Worm (Caenorhabditis elegans): ENCODE measurements around the gene lsm-7.
A peak's percentile ranks its signal among the peaks of the same experiment; 100 is the strongest.

The lsm-7 gene

ce11 chrIV:10935336-10935735 is 2.0 kb downstream of the lsm-7 start (continued):
- TF ChIP-seq madf-5 (GFP tag; IDR thresholded peaks at IDR 0.05) (no peak), dve-1 (tag; optimal IDR thresholded peaks at IDR 0.05; ENCODE audit: insufficient read depth) (peak; percentile 79), ceh-82 (tag; optimal IDR thresholded peaks at IDR 0.05) (no peak), zfp-3 (GFP tag; conservative IDR thresholded peaks at IDR 0.05) (peak; percentile 50; the same call in 1 of the 2 replicates), nhr-42 (GFP tag; IDR thresholded peaks at IDR 0.05) (no peak), set-16 (GFP tag; IDR thresholded peaks at IDR 0.05) (peak; percentile 49), mdl-1 (tag; optimal IDR thresholded peaks at IDR 0.05) (peak; percentile 52 to 88), ces-1 (GFP tag; optimal IDR thresholded peaks at IDR 0.05) (no peak), nhr-10 (tag; optimal IDR thresholded peaks at IDR 0.05) (no peak), ztf-7 (tag; optimal IDR thresholded peaks at IDR 0.05) (no peak), T20F7.1 (GFP tag; optimal IDR thresholded peaks at IDR 0.05) (peak; percentile 78), Y75B8A.6 (GFP tag; IDR thresholded peaks at IDR 0.05) (no peak), hlh-30 (tag; optimal IDR thresholded peaks at IDR 0.05; ENCODE audit: insufficient read depth) (peak; percentile 100), dmd-9 (GFP tag; IDR thresholded peaks at IDR 0.05) (no peak), zip-11 (GFP tag; IDR thresholded peaks at IDR 0.05) (no peak), php-3 (GFP tag; IDR thresholded peaks at IDR 0.05) (peak; percentile 44; the same call in 1 of the 2 replicates), nhr-77 (tag; optimal IDR thresholded peaks at IDR 0.05) (peak; percentile 75), mxl-2 (GFP tag; conservative IDR thresholded peaks at IDR 0.05) (peak; percentile 91), aha-1 (tag) (peak; percentile 75), saeg-2 (GFP tag; IDR thresholded peaks at IDR 0.05) (no peak), aly-2 (tag; optimal IDR thresholded peaks at IDR 0.05) (no peak), sdz-12 (GFP tag; optimal IDR thresholded peaks at IDR 0.05) (no peak), tra-1 (GFP tag; IDR thresholded peaks at IDR 0.05) (peak; percentile 84), dmd-8 (GFP tag; IDR thresholded peaks at IDR 0.05) (no peak), F37D6.2 (tag; optimal IDR thresholded peaks at IDR 0.05) (peak; percentile 63), daf-19 (GFP tag; conservative IDR thresholded peaks at IDR 0.05) (no peak), rbr-2 (tag; optimal IDR thresholded peaks at IDR 0.05) (no peak), ceh-28 (tag; optimal IDR thresholded peaks at IDR 0.05) (peak; percentile 59), F49E8.2 (tag; optimal IDR thresholded peaks at IDR 0.05; ENCODE audit: borderline replicate concordance) (no peak), nhr-111 (GFP tag; optimal IDR thresholded peaks at IDR 0.05) (no peak), vab-7 (GFP tag; IDR thresholded peaks at IDR 0.05) (peak; percentile 54), R02D3.7 (tag; optimal IDR thresholded peaks at IDR 0.05) (no peak), nhr-76 (tag; optimal IDR thresholded peaks at IDR 0.05) (no peak), nhr-6 (tag; optimal IDR thresholded peaks at IDR 0.05) (peak; percentile 67), T26A8.4 (GFP tag; IDR thresholded peaks at IDR 0.05) (peak; percentile 50; the same call in 1 of the 2 replicates), nhr-28 (tag; optimal IDR thresholded peaks at IDR 0.05) (peak; percentile 55), lin-39 (tag; optimal IDR thresholded peaks at IDR 0.05) (no peak), ZK546.5 (tag; optimal IDR thresholded peaks at IDR 0.05) (no peak), mep-1 (tag; optimal IDR thresholded peaks at IDR 0.05) (peak; percentile 90), ceh-62 (tag; optimal IDR thresholded peaks at IDR 0.05) (no peak), fos-1 (tag; optimal IDR thresholded peaks at IDR 0.05) (no peak), zag-1 (tag; optimal IDR thresholded peaks at IDR 0.05) (no peak), zip-2 (tag; optimal IDR thresholded peaks at IDR 0.05) (no peak), ztf-11 (tag; optimal IDR thresholded peaks at IDR 0.05) (no peak), mdt-29 (GFP tag; IDR thresholded peaks at IDR 0.05) (peak; percentile 80), dpl-1 (GFP tag; optimal IDR thresholded peaks at IDR 0.05) (peak; percentile 59), fkh-10 (GFP tag; optimal IDR thresholded peaks at IDR 0.05) (no peak), pqm-1 (tag; optimal IDR thresholded peaks at IDR 0.05) (no peak), spr-1 (tag; optimal IDR thresholded peaks at IDR 0.05) (no peak), egl-27 (tag; optimal IDR thresholded peaks at IDR 0.05) (no peak), ceh-32 (tag; optimal IDR thresholded peaks at IDR 0.05; ENCODE audit: poor library complexity) (no peak), jun-1 (tag; optimal IDR thresholded peaks at IDR 0.05) (no peak), nhr-237 (tag; optimal IDR thresholded peaks at IDR 0.05) (no peak), ama-1 (optimal IDR thresholded peaks at IDR 0.05) (peak; percentile 77)

Measured in whole organism, L4 larva.